Worm (Caenorhabditis elegans): ENCODE measurements around the gene unc-69.
A peak's percentile ranks its signal among the peaks of the same experiment; 100 is the strongest.

unc-69 gene

DNA sequence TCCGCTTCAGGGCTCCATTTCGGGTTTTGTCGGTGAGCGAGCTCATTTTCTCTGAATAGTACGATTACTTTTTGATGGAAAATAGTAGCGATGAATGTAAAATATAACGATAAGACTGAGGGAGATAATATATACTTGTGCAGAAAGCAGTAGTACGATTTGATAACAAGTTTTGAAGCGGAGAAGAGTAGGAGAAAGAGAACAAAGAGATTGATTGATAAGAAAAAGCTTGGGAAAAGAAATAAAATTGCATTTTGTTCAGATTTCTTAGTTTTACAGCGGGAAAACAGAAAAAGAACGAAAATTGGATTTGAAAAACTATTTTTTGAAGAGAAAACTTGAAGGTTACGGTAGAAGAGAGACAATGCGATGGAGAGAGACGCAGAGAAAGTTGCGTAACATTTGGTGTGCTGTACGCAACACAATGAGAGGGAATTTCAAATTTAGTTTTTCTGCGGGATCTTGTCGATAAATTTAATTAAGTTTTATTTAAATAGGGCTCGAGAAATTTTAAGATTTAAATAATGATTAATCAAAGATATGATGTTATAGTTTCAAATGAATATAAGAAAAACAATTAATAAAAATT is 39.0 kb downstream of the unc-69 start, which contains the start of gene umps-1 (continued):
- TF ChIP-seq nhr-28 (tag; optimal IDR thresholded peaks at IDR 0.05) = no peak
- TF ChIP-seq nhr-20 (tag; optimal IDR thresholded peaks at IDR 0.05) = peak; percentile 86
- no peak for TF ChIP-seq nhr-12 (tag; optimal IDR thresholded peaks at IDR 0.05)
- TF ChIP-seq ceh-90 (tag; optimal IDR thresholded peaks at IDR 0.05) = peak; percentile 36
- no peak for TF ChIP-seq ceh-63 (GFP tag; optimal IDR thresholded peaks at IDR 0.05)
- no peak for TF ChIP-seq pag-3 (tag; optimal IDR thresholded peaks at IDR 0.05; ENCODE audit: borderline replicate concordance, insufficient read depth)
- TF ChIP-seq dpl-1 (GFP tag; optimal IDR thresholded peaks at IDR 0.05) = peak; percentile 97 to 99 (median 98)
- TF ChIP-seq Y116A8C.19 (tag; optimal IDR thresholded peaks at IDR 0.05; ENCODE audit: borderline replicate concordance) = no peak
- no peak for TF ChIP-seq sox-4 (tag; optimal IDR thresholded peaks at IDR 0.05)
- peak; percentile 71 for TF ChIP-seq lin-39 (tag; optimal IDR thresholded peaks at IDR 0.05)
- TF ChIP-seq lir-3 (tag; optimal IDR thresholded peaks at IDR 0.05; ENCODE audit: poor library complexity) = peak; percentile 50
- TF ChIP-seq hlh-4 (tag; optimal IDR thresholded peaks at IDR 0.05) = no peak
- TF ChIP-seq egl-27 (tag; optimal IDR thresholded peaks at IDR 0.05) = no peak
- TF ChIP-seq jun-1 (tag; optimal IDR thresholded peaks at IDR 0.05) = no peak
- peak; percentile 82 for TF ChIP-seq tbx-2 (tag; optimal IDR thresholded peaks at IDR 0.05)
- peak; percentile 31 to 62 (median 48) for TF ChIP-seq ceh-82 (tag; optimal IDR thresholded peaks at IDR 0.05)
- peak; percentile 91 for TF ChIP-seq snu-23 (GFP tag; optimal IDR thresholded peaks at IDR 0.05)
- no peak for TF ChIP-seq ces-1 (GFP tag; optimal IDR thresholded peaks at IDR 0.05)
- peak; percentile 89 for TF ChIP-seq rnt-1 (tag; optimal IDR thresholded peaks at IDR 0.05)
- TF ChIP-seq hlh-17 (GFP tag; optimal IDR thresholded peaks at IDR 0.05; ENCODE audit: borderline replicate concordance) = no peak
- TF ChIP-seq lin-13 (GFP tag; optimal IDR thresholded peaks at IDR 0.05) = peak; percentile 62
- peak; percentile 64 for TF ChIP-seq zip-4 (GFP tag; optimal IDR thresholded peaks at IDR 0.05)
- TF ChIP-seq xbp-1 (tag; optimal IDR thresholded peaks at IDR 0.05) = peak; percentile 76
- TF ChIP-seq snpc-4 (tag; optimal IDR thresholded peaks at IDR 0.05) = peak; percentile 44
- peak; percentile 76 for TF ChIP-seq C04F5.9 (tag; optimal IDR thresholded peaks at IDR 0.05)
- TF ChIP-seq nhr-76 (tag; optimal IDR thresholded peaks at IDR 0.05) = no peak
- TF ChIP-seq efl-3 (GFP tag; optimal IDR thresholded peaks at IDR 0.05) = no peak
- peak; percentile 63 for TF ChIP-seq fos-1 (tag; optimal IDR thresholded peaks at IDR 0.05)
- peak; percentile 31 for TF ChIP-seq elt-2 (tag; optimal IDR thresholded peaks at IDR 0.05)
- peak; percentile 70 for TF ChIP-seq nhr-77 (tag; optimal IDR thresholded peaks at IDR 0.05)
- TF ChIP-seq alr-1 (tag; optimal IDR thresholded peaks at IDR 0.05; ENCODE audit: borderline replicate concordance) = no peak

DNA sequence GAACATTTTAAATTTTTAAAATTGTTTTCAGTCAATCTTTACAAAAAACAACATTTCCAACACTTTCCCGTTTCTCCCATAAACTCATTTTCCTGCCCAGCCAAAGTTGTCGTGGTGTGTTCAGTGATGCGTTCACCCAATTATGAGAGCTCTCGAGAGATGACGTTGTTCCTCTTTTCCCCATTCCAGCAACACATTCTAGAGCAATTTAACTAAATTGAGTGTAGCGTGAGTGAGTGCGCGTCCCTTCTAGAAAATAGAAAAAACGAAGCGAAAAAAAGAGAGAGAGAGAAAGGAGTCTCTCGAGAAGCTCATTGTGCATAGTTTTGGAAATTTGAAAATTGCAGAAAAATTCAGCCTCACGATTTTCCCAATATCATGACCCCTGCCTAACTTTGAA is 40.0 kb downstream of the unc-69 start:
- TF ChIP-seq fkh-10 (GFP tag; optimal IDR thresholded peaks at IDR 0.05) = peak; percentile 22
- TF ChIP-seq nhr-71 (tag; optimal IDR thresholded peaks at IDR 0.05) = peak; percentile 16
- no peak for TF ChIP-seq ceh-63 (GFP tag; optimal IDR thresholded peaks at IDR 0.05)
- TF ChIP-seq lin-13 (GFP tag; optimal IDR thresholded peaks at IDR 0.05) = no peak
- TF ChIP-seq hlh-4 (tag; optimal IDR thresholded peaks at IDR 0.05) = no peak
- TF ChIP-seq swsn-7 (tag; optimal IDR thresholded peaks at IDR 0.05) = no peak
- peak; percentile 68 for TF ChIP-seq lin-14 (GFP tag; optimal IDR thresholded peaks at IDR 0.05)
- no peak for TF ChIP-seq nhr-11 (tag; optimal IDR thresholded peaks at IDR 0.05)
- peak in 1 of 2 experiments; percentile 12 for TF ChIP-seq lsy-2 (tag; optimal IDR thresholded peaks at IDR 0.05)
- no peak for TF ChIP-seq egl-27 (tag; optimal IDR thresholded peaks at IDR 0.05)
- no peak for TF ChIP-seq unc-30 (tag; optimal IDR thresholded peaks at IDR 0.05)

DNA sequence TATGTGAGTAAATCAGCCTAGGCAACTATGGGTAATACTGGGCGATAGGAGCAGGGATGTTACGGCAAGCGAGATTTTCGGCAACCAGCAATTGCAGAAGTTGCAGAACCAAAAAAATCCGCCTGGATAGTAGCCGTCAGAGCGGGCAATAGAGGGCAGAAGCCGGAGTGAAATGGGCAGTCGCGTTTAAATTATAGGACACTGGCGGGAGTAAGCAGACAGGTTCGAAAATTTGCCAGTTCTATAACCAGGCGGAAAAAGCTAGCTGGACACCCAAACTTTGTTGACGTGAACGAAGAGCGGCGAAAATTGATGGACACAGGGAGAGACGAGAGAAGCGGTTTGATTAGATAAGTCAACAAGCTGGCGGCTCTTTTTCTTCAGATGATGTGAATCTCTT is 41.2 kb downstream of the unc-69 start:
- TF ChIP-seq zag-1 (tag; optimal IDR thresholded peaks at IDR 0.05) = no peak
- TF ChIP-seq ceh-63 (GFP tag; optimal IDR thresholded peaks at IDR 0.05) = no peak
- TF ChIP-seq xbp-1 (tag; optimal IDR thresholded peaks at IDR 0.05) = no peak
- TF ChIP-seq lin-14 (GFP tag; optimal IDR thresholded peaks at IDR 0.05) = peak; percentile 22
- no peak for TF ChIP-seq ztf-4 (tag; optimal IDR thresholded peaks at IDR 0.05)
- TF ChIP-seq nhr-47 (tag; optimal IDR thresholded peaks at IDR 0.05) = no peak
- peak; percentile 10 for TF ChIP-seq nhr-85 (tag)
- no peak for TF ChIP-seq ceh-90 (tag; optimal IDR thresholded peaks at IDR 0.05)
- TF ChIP-seq vab-15 (tag; optimal IDR thresholded peaks at IDR 0.05) = no peak
